Worm (Caenorhabditis elegans) whole organism, L4 larva: Measurements from ENCODE around the gene nlp-50.
"Not testable (repeated sequence)": the region's sequence is repeated elsewhere in the genome, so short reads cannot be mapped to it uniquely, and the experiment has no call there.

ENCODE experiments used
- F44E2.7 ChIP-seq: fragments of 200-800 bp; sonication (Bioruptor generic); IDR thresholded peaks from 2 replicates; pipeline ENCODE4 v2.1.2; 2022; ENCODE audit warnings: missing genetic modification characterization, missing compliant biosample characterization
- T20F7.1 ChIP-seq: fragments of 200-800 bp; sonication (Bioruptor generic); optimal IDR thresholded peaks from 2 replicates; lab custom pipeline; 2018; ENCODE audit warnings: mild to moderate bottlenecking, missing genetic modification characterization, missing compliant biosample characterization
- T26A8.4 ChIP-seq: fragments of 200-800 bp; sonication (Bioruptor generic); IDR thresholded peaks from 2 replicates; pipeline ENCODE4 v1.3.6; 2022; ENCODE audit warnings: missing genetic modification characterization, missing compliant biosample characterization
- aha-1 ChIP-seq: fragments of 150-350 bp; peaks from one replicate; lab custom pipeline; 2014; ENCODE audit warnings: missing biosample characterization, missing genetic modification characterization
- ctbp-1 ChIP-seq: fragments of 200-800 bp; sonication (Bioruptor generic); IDR thresholded peaks from 2 replicates; pipeline ENCODE4 v1.3.6; 2022; ENCODE audit warnings: missing genetic modification reagents, missing genetic modification characterization, missing compliant biosample characterization
- dmd-6 ChIP-seq: fragments of 200-800 bp; sonication (Bioruptor generic); IDR thresholded peaks from 2 replicates; pipeline ENCODE4 v1.3.6; 2022; ENCODE audit warnings: missing genetic modification reagents, missing genetic modification characterization, missing compliant biosample characterization
- dmd-8 ChIP-seq: fragments of 200-800 bp; sonication (Bioruptor generic); IDR thresholded peaks from 2 replicates; pipeline ENCODE4 v1.3.6; 2022; ENCODE audit warnings: missing genetic modification characterization, missing compliant biosample characterization
- egl-43 ChIP-seq: fragments of 200-800 bp; sonication (Bioruptor generic); IDR thresholded peaks from 2 replicates; pipeline ENCODE4 v1.3.6; 2022; ENCODE audit warnings: missing genetic modification reagents, missing genetic modification characterization, missing compliant biosample characterization
- fkh-10 ChIP-seq: fragments of 150-350 bp; optimal IDR thresholded peaks from 2 replicates; lab custom pipeline; 2014; ENCODE audit warnings: missing biosample characterization, missing genetic modification reagents, missing genetic modification characterization
- hmg-1.1 ChIP-seq: fragments of 200-800 bp; sonication (Bioruptor generic); IDR thresholded peaks from 2 replicates; pipeline ENCODE4 v1.3.6; 2022; ENCODE audit warnings: missing genetic modification reagents, missing genetic modification characterization, missing compliant biosample characterization
- lim-7 ChIP-seq: fragments of 200-800 bp; sonication (Bioruptor generic); IDR thresholded peaks from 2 replicates; pipeline ENCODE4 v1.3.6; 2022; ENCODE audit warnings: missing genetic modification characterization, missing compliant biosample characterization
- lsy-2 ChIP-seq, 2 experiments: fragments of 150-350 bp in 1 of 2; sonication (generic microtip) in 1 of 2; optimal IDR thresholded peaks; 2 replicates each; lab custom pipeline; 2014 to 2017; ENCODE audit warnings: missing biosample characterization in 2 of 2, missing genetic modification characterization in 2 of 2
- madf-9 ChIP-seq: fragments of 200-800 bp; sonication (Bioruptor generic); conservative IDR thresholded peaks from 2 replicates; pipeline ENCODE4 v1.3.6; 2022; ENCODE audit warnings: missing genetic modification reagents, missing genetic modification characterization, missing compliant biosample characterization
- mdl-1 ChIP-seq, 2 experiments: fragments of 150-350 bp in 1 of 2; sonication (generic microtip) in 1 of 2; optimal IDR thresholded peaks; 2 replicates each; lab custom pipeline; 2014 to 2017; ENCODE audit warnings: missing biosample characterization in 2 of 2, missing genetic modification characterization in 2 of 2
- mes-2 ChIP-seq: sonication (generic microtip); optimal IDR thresholded peaks from 2 replicates; lab custom pipeline; 2016; ENCODE audit warnings: missing genotype, mild to moderate bottlenecking, missing genetic modification characterization, missing compliant biosample characterization; ENCODE audit not compliant: poor library complexity, severe bottlenecking
- mxl-2 ChIP-seq: fragments of 200-800 bp; sonication (Bioruptor generic); conservative IDR thresholded peaks from 2 replicates; pipeline ENCODE4 v1.3.6; 2022; ENCODE audit warnings: missing genetic modification reagents, missing genetic modification characterization, missing compliant biosample characterization
- nhr-10 ChIP-seq: fragments of 150-350 bp; optimal IDR thresholded peaks from 2 replicates; lab custom pipeline; 2014; ENCODE audit warnings: missing biosample characterization, missing genetic modification characterization
- nhr-102 ChIP-seq: sonication (generic microtip); optimal IDR thresholded peaks from 2 replicates; lab custom pipeline; 2016; ENCODE audit warnings: mild to moderate bottlenecking, missing genetic modification characterization, moderate library complexity, missing compliant biosample characterization
- nhr-111 ChIP-seq: fragments of 200-800 bp; sonication (Bioruptor generic); optimal IDR thresholded peaks from 2 replicates; lab custom pipeline; 2018; ENCODE audit warnings: mild to moderate bottlenecking, missing genetic modification characterization, missing compliant biosample characterization
- pha-4 ChIP-seq, 2 experiments: fragments of 150-350 bp in 1 of 2; fragments of 200-800 bp in 1 of 2; sonication (Bioruptor generic) in 1 of 2; IDR thresholded peaks in 1 of 2; optimal IDR thresholded peaks in 1 of 2; 2 replicates each; pipeline versions ENCODE4 v1.3.6 to Lab custom; 2014 to 2022; ENCODE audit warnings: missing genetic modification characterization in 2 of 2, missing genetic modification reagents in 2 of 2, missing biosample characterization in 1 of 2, missing compliant biosample characterization in 1 of 2
- saeg-2 ChIP-seq: fragments of 200-800 bp; sonication (Bioruptor generic); IDR thresholded peaks from 2 replicates; pipeline ENCODE4 v1.3.6; 2022; ENCODE audit warnings: missing genetic modification reagents, missing genetic modification characterization, missing compliant biosample characterization
- set-16 ChIP-seq: fragments of 200-800 bp; sonication (Bioruptor generic); IDR thresholded peaks from 2 replicates; pipeline ENCODE4 v1.3.6; 2022; ENCODE audit warnings: missing genetic modification reagents, missing genetic modification characterization, missing compliant biosample characterization
- spr-1 ChIP-seq: sonication (generic microtip); optimal IDR thresholded peaks from 2 replicates; lab custom pipeline; 2016; ENCODE audit warnings: mild to moderate bottlenecking, missing genetic modification characterization, missing compliant biosample characterization
- tag-97 ChIP-seq: fragments of 200-800 bp; sonication (Bioruptor generic); IDR thresholded peaks from 2 replicates; pipeline ENCODE4 v1.3.6; 2022; ENCODE audit warnings: missing genetic modification characterization, missing compliant biosample characterization
- tra-1 ChIP-seq: fragments of 200-800 bp; sonication (Bioruptor generic); IDR thresholded peaks from 2 replicates; pipeline ENCODE4 v1.3.6; 2022; ENCODE audit warnings: missing genetic modification reagents, missing genetic modification characterization, missing compliant biosample characterization
- unc-130 ChIP-seq: sonication (generic microtip); optimal IDR thresholded peaks from 2 replicates; lab custom pipeline; 2016; ENCODE audit warnings: missing genetic modification reagents, missing genetic modification characterization, missing compliant biosample characterization
- vab-7 ChIP-seq: fragments of 200-800 bp; sonication (Bioruptor generic); IDR thresholded peaks from 2 replicates; pipeline ENCODE4 v1.3.6; 2022; ENCODE audit warnings: missing genetic modification reagents, missing genetic modification characterization, missing compliant biosample characterization
- zag-1 ChIP-seq: fragments of 150-350 bp; optimal IDR thresholded peaks from 2 replicates; lab custom pipeline; 2014; ENCODE audit warnings: missing biosample characterization, missing genetic modification characterization
- zfp-3 ChIP-seq: fragments of 200-800 bp; sonication (Bioruptor generic); conservative IDR thresholded peaks from 2 replicates; pipeline ENCODE4 v1.3.6; 2022; ENCODE audit warnings: missing genetic modification reagents, missing genetic modification characterization, missing compliant biosample characterization

Gene nlp-50

DNA sequence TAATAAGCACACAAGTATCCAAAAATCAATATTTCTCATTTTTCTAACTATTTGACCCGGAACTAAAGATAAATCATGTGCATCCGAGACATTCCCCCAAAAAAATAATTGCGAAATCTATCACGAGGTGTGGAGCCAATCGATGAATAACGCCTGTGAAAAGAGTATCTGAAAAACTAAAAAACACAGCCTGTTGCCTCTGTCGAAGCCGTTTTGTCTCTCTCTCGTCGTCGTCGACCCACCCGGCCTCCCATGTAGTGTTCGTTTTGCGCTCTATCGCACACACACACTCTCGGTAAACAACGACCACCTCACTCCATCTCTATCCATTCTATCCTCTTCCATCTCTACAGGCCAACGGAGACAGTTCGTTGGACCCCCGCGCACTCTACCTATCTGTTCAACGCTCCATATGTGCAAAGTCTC is 17.9 kb downstream of the nlp-50 start (continued):
- peak; percentile 58; the same call in 1 of the 2 replicates for TF ChIP-seq egl-43 (GFP tag; lab: Robert Waterston, UW)
- TF ChIP-seq madf-9 (GFP tag; lab: Robert Waterston, UW): 0 out of 2 replicates have a peak, but pooled peaks have one; percentile 23

DNA sequence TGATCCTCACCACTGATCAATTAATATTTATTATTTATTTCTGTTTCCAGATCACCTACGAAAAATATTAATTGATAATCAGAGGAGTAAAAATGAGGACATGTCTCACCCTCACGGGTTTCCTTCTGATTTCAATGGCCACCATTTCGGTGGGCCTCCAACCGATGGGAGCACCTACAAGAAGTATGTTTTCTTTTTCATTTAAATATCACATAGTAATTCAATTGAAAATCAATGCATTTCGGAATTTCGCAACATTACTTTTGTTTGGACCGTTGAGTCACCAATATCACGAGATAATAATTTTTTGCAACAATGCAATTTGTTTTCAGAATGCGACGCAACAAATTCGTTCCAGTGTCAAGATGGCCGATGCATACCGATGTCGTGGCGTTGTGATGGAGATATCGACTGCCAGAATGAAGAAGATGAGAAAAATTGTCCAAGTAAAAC is 18.6 kb downstream of the nlp-50 start, which contains the start of gene gldi-2:
Gene gldi-2 (plus strand): TSS at position 51 of the 453 bp plus-strand sequence.
- no peak for TF ChIP-seq F44E2.7 (GFP tag; lab: Robert Waterston, UW)
- TF ChIP-seq zfp-3 (GFP tag; lab: Robert Waterston, UW): no peak
- TF ChIP-seq lsy-2 (tag; optimal IDR thresholded peaks at IDR 0.05; lab: Kevin White, UChicago): no peak
- no peak for TF ChIP-seq set-16 (GFP tag; lab: Robert Waterston, UW)
- no peak for TF ChIP-seq hmg-1.1 (GFP tag; lab: Robert Waterston, UW)
- TF ChIP-seq aha-1 (tag; lab: Kevin White, UChicago): no peak
- TF ChIP-seq nhr-102 (tag; lab: Kevin White, UChicago): no peak
- no peak for TF ChIP-seq mxl-2 (GFP tag; lab: Robert Waterston, UW)
- TF ChIP-seq unc-130: no peak
- no peak for TF ChIP-seq tra-1
- no peak for TF ChIP-seq mdl-1 (tag; optimal IDR thresholded peaks at IDR 0.05; lab: Kevin White, UChicago)
- no peak for TF ChIP-seq nhr-111 (GFP tag; lab: Kevin White, UChicago)
- no peak for TF ChIP-seq lim-7 (GFP tag; lab: Robert Waterston, UW)
- TF ChIP-seq fkh-10 (GFP tag; lab: Kevin White, UChicago): no peak

DNA sequence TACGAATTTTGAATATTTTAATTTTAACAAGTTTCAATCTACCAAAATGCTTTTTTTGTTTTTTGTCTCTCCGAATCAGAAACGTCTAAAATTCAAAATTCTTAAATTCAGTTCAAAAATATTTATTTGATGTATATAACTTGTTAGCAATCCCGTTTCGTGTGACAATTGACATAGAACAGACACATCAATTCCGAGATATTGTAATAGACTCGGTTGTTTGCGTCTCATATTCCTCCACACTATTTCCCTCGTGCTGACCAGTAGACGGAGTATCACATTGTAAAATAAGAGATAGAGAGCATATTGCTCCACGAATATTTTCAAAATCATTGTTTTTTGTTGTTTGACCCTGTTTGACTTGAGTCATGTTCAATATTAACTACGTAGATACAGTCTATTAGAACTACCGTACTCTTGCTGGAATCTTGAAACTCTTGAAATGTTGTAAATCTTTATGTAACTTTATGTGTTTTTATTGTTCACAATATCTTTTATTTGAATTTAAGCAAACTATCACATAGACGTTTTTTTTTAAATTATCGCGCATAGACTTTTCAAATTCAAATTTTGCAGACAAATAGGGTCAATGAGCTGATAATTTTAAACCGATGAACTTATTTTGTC is 24.0 kb downstream of the nlp-50 start, which contains the start of gene T13C2.3:
Gene T13C2.3 (plus strand): TSS at position 577 of the 627 bp plus-strand sequence.
- TF ChIP-seq aha-1 (tag; lab: Kevin White, UChicago): peak; percentile 8
- no peak for TF ChIP-seq set-16 (GFP tag; lab: Robert Waterston, UW)

DNA sequence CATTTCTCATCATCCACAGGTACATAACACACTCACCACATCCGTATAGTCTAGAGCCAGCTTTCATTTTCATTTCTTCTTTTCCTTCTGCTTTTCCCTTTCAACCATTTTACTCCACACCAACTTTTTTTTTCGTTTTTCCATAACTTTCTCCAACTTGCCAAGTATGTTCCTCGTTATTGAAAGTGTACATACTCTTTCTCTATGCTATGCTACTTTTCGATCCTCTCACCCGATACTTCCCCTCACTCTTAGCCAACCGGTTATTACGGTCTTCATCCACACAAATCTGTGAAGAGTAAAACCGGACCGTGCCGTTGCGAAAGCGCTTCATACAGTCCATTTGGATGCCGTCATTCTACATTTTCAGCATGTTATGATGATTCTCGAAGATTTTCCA is 27.1 kb downstream of the nlp-50 start, which contains the start of gene T13C2.2:
Gene T13C2.2 (plus strand): TSS at position 301 of the 400 bp plus-strand sequence.
- no peak for TF ChIP-seq saeg-2 (GFP tag; lab: Robert Waterston, UW)
- TF ChIP-seq spr-1 (tag; lab: Kevin White, UChicago): no peak
- TF ChIP-seq zag-1: no peak
- TF ChIP-seq tag-97 (GFP tag; lab: Robert Waterston, UW): no peak
- no peak for TF ChIP-seq T20F7.1 (GFP tag; lab: Kevin White, UChicago)
- no peak for TF ChIP-seq nhr-10 (tag; lab: Kevin White, UChicago)
- no peak for TF ChIP-seq mes-2
- TF ChIP-seq, all 104 proteins: peak for 0

DNA sequence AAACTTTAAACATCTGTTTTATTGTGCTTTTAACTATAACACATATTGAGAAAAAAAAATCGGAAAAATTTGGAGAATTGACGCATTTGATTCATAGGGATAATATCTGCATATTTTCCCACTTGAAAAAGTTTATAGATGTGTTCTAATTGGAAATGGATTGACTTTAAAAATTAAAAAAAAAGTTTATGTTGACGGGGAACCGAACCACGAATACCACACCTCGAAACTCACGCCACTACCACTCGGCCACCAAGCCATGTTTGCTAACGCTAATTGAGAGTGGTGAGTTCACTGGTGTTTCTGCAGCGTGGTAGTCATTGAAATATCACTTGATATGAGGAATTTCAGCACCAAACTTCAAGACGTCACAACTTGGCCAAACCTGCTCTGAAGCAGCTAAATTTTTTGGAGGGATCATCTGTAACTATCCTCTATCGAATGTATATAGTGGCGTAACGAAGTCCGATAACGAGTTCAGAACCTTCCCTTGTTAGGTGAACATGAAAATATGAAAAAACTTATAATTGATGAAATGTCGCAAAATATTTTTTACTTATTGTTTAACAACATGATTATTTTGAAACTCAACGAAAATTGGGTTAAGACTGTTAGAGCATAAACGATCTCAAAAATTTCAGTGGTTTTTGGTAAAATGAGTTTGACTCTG is 33.1 kb downstream of the nlp-50 start:
- TF ChIP-seq vab-7: peak; percentile 59
- 0 out of 2 replicates have a peak, but pooled peaks have one; percentile 37 for TF ChIP-seq dmd-8 (GFP tag; lab: Robert Waterston, UW)
- TF ChIP-seq pha-4 (GFP tag; IDR thresholded peaks at IDR 0.05; lab: Robert Waterston, UW): 0 out of 2 replicates have a peak, but pooled peaks have one; percentile 22
- not testable (repeated sequence) for TF ChIP-seq pha-4 (tag; optimal IDR thresholded peaks at IDR 0.05; lab: Kevin White, UChicago)
- 0 out of 2 replicates have a peak, but pooled peaks have one; percentile 8 for TF ChIP-seq dmd-6 (GFP tag; lab: Robert Waterston, UW)
- peak; percentile 40; the same call in 1 of the 2 replicates for TF ChIP-seq ctbp-1 (GFP tag; lab: Robert Waterston, UW)
- peak; percentile 28; the same call in 1 of the 2 replicates for TF ChIP-seq T26A8.4
